Worm (Caenorhabditis elegans): ENCODE data around the gene K10C8.4.

ce11 chrV:12711999-12712398 lies 15.9 kb downstream of the K10C8.4 start, which contains the start of gene R11D1.3:
- TF ChIP-seq lin-39 (tag; optimal IDR thresholded peaks at IDR 0.05) (no peak), nhr-11 (tag; optimal IDR thresholded peaks at IDR 0.05) (no peak), unc-62 (GFP tag; optimal IDR thresholded peaks at IDR 0.05) (no peak), lsy-2 (tag; optimal IDR thresholded peaks at IDR 0.05) (no peak)

Data from whole organism, L2 larva.